Worm (Caenorhabditis elegans) whole organism, late embryonic: Measurements from ENCODE around the gene F02E8.4.

Experiments used
- C38D4.7 ChIP-seq: fragments of 200-800 bp; sonication (Bioruptor generic); optimal IDR thresholded peaks from 2 replicates; lab custom pipeline; 2018; ENCODE audit warnings: mild to moderate bottlenecking, missing genetic modification characterization, moderate library complexity, missing compliant biosample characterization
- K09A11.1 ChIP-seq: sonication (generic microtip); optimal IDR thresholded peaks from 2 replicates; lab custom pipeline; 2017; ENCODE audit warnings: antibody characterized with exemption, mild to moderate bottlenecking, missing genetic modification characterization, missing compliant biosample characterization; ENCODE audit not compliant: insufficient read depth
- T23F11.4 ChIP-seq: fragments of 200-800 bp; sonication (Bioruptor generic); optimal IDR thresholded peaks from 2 replicates; lab custom pipeline; 2018; ENCODE audit warnings: mild to moderate bottlenecking, missing genetic modification characterization, missing compliant biosample characterization
- Y22D7AL.16 ChIP-seq: sonication (generic microtip); optimal IDR thresholded peaks from 2 replicates; lab custom pipeline; 2016; ENCODE audit warnings: missing genetic modification characterization, missing compliant biosample characterization
- ama-1 ChIP-seq: fragments of 150-350 bp; optimal IDR thresholded peaks from 2 replicates; lab custom pipeline; 2014
- ceh-14 ChIP-seq: sonication (generic microtip); optimal IDR thresholded peaks from 2 replicates; lab custom pipeline; 2016; ENCODE audit warnings: missing genotype, missing genetic modification characterization, missing compliant biosample characterization
- ceh-18 ChIP-seq: sonication (generic microtip); optimal IDR thresholded peaks from 2 replicates; lab custom pipeline; 2016; ENCODE audit warnings: missing genetic modification characterization, missing compliant biosample characterization
- ceh-34 ChIP-seq: sonication (generic microtip); optimal IDR thresholded peaks from 2 replicates; lab custom pipeline; 2016; ENCODE audit warnings: mild to moderate bottlenecking, missing genetic modification characterization, missing compliant biosample characterization
- ceh-45 ChIP-seq: fragments of 200-800 bp; sonication (Bioruptor generic); IDR thresholded peaks from 2 replicates; pipeline ENCODE4 v1.3.6; 2022; ENCODE audit warnings: missing genetic modification reagents, missing genetic modification characterization, missing compliant biosample characterization
- ceh-48 ChIP-seq: sonication (generic microtip); optimal IDR thresholded peaks from 2 replicates; lab custom pipeline; 2016; ENCODE audit warnings: missing genetic modification characterization, inconsistent platforms, missing compliant biosample characterization
- ceh-6 ChIP-seq: fragments of 200-800 bp; sonication (Bioruptor generic); optimal IDR thresholded peaks from 2 replicates; lab custom pipeline; 2018; ENCODE audit warnings: mild to moderate bottlenecking, missing genetic modification characterization, missing compliant biosample characterization
- elt-2 ChIP-seq: sonication (generic microtip); optimal IDR thresholded peaks from 2 replicates; lab custom pipeline; 2016; ENCODE audit warnings: missing genetic modification reagents, missing genetic modification characterization, missing compliant biosample characterization
- eyg-1 ChIP-seq: sonication (generic microtip); optimal IDR thresholded peaks from 2 replicates; lab custom pipeline; 2016; ENCODE audit warnings: missing genotype, missing genetic modification characterization, missing compliant biosample characterization
- fkh-6 ChIP-seq: sonication (generic microtip); optimal IDR thresholded peaks from 2 replicates; lab custom pipeline; 2016; ENCODE audit warnings: missing genetic modification characterization, missing compliant biosample characterization
- hlh-8 ChIP-seq: sonication (generic microtip); optimal IDR thresholded peaks from 2 replicates; lab custom pipeline; 2016; ENCODE audit warnings: missing genotype, missing genetic modification characterization, missing compliant biosample characterization
- lim-6 ChIP-seq: sonication (generic microtip); optimal IDR thresholded peaks from 2 replicates; lab custom pipeline; 2016; ENCODE audit warnings: missing genetic modification characterization, missing compliant biosample characterization
- lin-11 ChIP-seq: fragments of 200-800 bp; sonication (Bioruptor generic); optimal IDR thresholded peaks from 2 replicates; lab custom pipeline; 2018; ENCODE audit warnings: mild to moderate bottlenecking, missing genetic modification characterization, missing compliant biosample characterization
- madf-2 ChIP-seq: sonication (generic microtip); optimal IDR thresholded peaks from 2 replicates; lab custom pipeline; 2017; ENCODE audit warnings: missing genetic modification characterization, missing compliant biosample characterization
- nhr-232 ChIP-seq: sonication (generic microtip); optimal IDR thresholded peaks from 2 replicates; lab custom pipeline; 2016; ENCODE audit warnings: missing genetic modification characterization, missing compliant biosample characterization
- npax-4 ChIP-seq: sonication (generic microtip); optimal IDR thresholded peaks from 2 replicates; lab custom pipeline; 2016; ENCODE audit warnings: missing genetic modification characterization, missing compliant biosample characterization
- odd-2 ChIP-seq: sonication (generic microtip); optimal IDR thresholded peaks from 2 replicates; lab custom pipeline; 2017; ENCODE audit warnings: antibody characterized with exemption, mild to moderate bottlenecking, missing genetic modification characterization, missing compliant biosample characterization
- pag-3 ChIP-seq: sonication (generic microtip); optimal IDR thresholded peaks from 2 replicates; lab custom pipeline; 2016; ENCODE audit warnings: missing compliant biosample characterization, missing genetic modification characterization, borderline replicate concordance
- pat-9 ChIP-seq: fragments of 200-800 bp; sonication (Bioruptor generic); optimal IDR thresholded peaks from 2 replicates; lab custom pipeline; 2018; ENCODE audit warnings: mild to moderate bottlenecking, missing genetic modification characterization, moderate library complexity, missing compliant biosample characterization
- pha-2 ChIP-seq: sonication (generic microtip); optimal IDR thresholded peaks from 2 replicates; lab custom pipeline; 2017; ENCODE audit warnings: mild to moderate bottlenecking, missing genetic modification characterization, missing compliant biosample characterization
- ref-2 ChIP-seq: sonication (generic microtip); optimal IDR thresholded peaks from 2 replicates; lab custom pipeline; 2016; ENCODE audit warnings: missing genetic modification characterization, missing compliant biosample characterization
- syd-9 ChIP-seq: sonication (generic microtip); optimal IDR thresholded peaks from 2 replicates; lab custom pipeline; 2016; ENCODE audit warnings: mild to moderate bottlenecking, missing genetic modification characterization, moderate library complexity, missing compliant biosample characterization
- unc-42 ChIP-seq: sonication (generic microtip); optimal IDR thresholded peaks from 2 replicates; lab custom pipeline; 2016; ENCODE audit warnings: missing genotype, missing genetic modification characterization, missing compliant biosample characterization
- unc-55 ChIP-seq: sonication (generic microtip); optimal IDR thresholded peaks from 2 replicates; lab custom pipeline; 2017; ENCODE audit warnings: missing biosample characterization, missing genetic modification reagents, missing genetic modification characterization
- unc-86 ChIP-seq: sonication (generic microtip); optimal IDR thresholded peaks from 2 replicates; lab custom pipeline; 2016; ENCODE audit warnings: missing genetic modification characterization, missing compliant biosample characterization
- zip-5 ChIP-seq: sonication (generic microtip); optimal IDR thresholded peaks from 2 replicates; lab custom pipeline; 2016; ENCODE audit warnings: missing genetic modification characterization, missing compliant biosample characterization
- ztf-16 ChIP-seq: sonication (generic microtip); optimal IDR thresholded peaks from 2 replicates; lab custom pipeline; 2017; ENCODE audit warnings: missing genetic modification characterization, missing compliant biosample characterization

The F02E8.4 gene

ce11 chrX:4453820-4454219, at the start of gene F02E8.4:
Gene F02E8.4 (plus strand): TSS chrX:4454120.
- TF ChIP-seq odd-2 (tag; lab: Kevin White, UChicago): no peak
- no peak for TF ChIP-seq syd-9 (tag; lab: Kevin White, UChicago)
- no peak for TF ChIP-seq ceh-14 (tag; lab: Kevin White, UChicago)
- TF ChIP-seq lin-11 (tag; lab: Kevin White, UChicago): no peak
- no peak for TF ChIP-seq unc-42 (tag; lab: Kevin White, UChicago)
- no peak for TF ChIP-seq Y22D7AL.16 (tag; lab: Kevin White, UChicago)
- no peak for TF ChIP-seq K09A11.1 (tag; lab: Kevin White, UChicago)
- no peak for TF ChIP-seq lim-6 (tag; lab: Kevin White, UChicago)

ce11 chrX:4404717-4405116, 49.2 kb upstream of the F02E8.4 start:
- TF ChIP-seq pha-2 (tag; lab: Kevin White, UChicago) (no peak), nhr-232 (tag; lab: Kevin White, UChicago) (no peak), ref-2 (tag; lab: Kevin White, UChicago) (no peak), ztf-16 (tag; lab: Kevin White, UChicago) (no peak), hlh-8 (tag; lab: Kevin White, UChicago) (no peak), lin-11 (tag; lab: Kevin White, UChicago) (no peak), C38D4.7 (GFP tag; lab: Kevin White, UChicago) (no peak)

ce11 chrX:4408466-4408865, 45.5 kb upstream of the F02E8.4 start:
- no peak for TF ChIP-seq elt-2 (tag; lab: Kevin White, UChicago)

ce11 chrX:4409591-4410279, 44.2 kb upstream of the F02E8.4 start:
- TF ChIP-seq unc-55 (no peak), ref-2 (tag; lab: Kevin White, UChicago) (no peak), T23F11.4 (GFP tag; lab: Kevin White, UChicago) (no peak), pha-2 (tag; lab: Kevin White, UChicago) (no peak), zip-5 (tag; lab: Kevin White, UChicago) (no peak), pat-9 (tag; lab: Kevin White, UChicago) (no peak), pag-3 (tag; lab: Kevin White, UChicago) (no peak), madf-2 (tag; lab: Kevin White, UChicago) (no peak), ceh-48 (tag; lab: Kevin White, UChicago) (no peak), fkh-6 (tag; lab: Kevin White, UChicago) (no peak)
- TF ChIP-seq, all 69 proteins: peak for 0

ce11 chrX:4410280-4410911, 43.5 kb upstream of the F02E8.4 start:
- TF ChIP-seq npax-4 (tag; lab: Kevin White, UChicago): no peak
- TF ChIP-seq unc-86: no peak
- no peak for TF ChIP-seq ceh-18 (tag; lab: Kevin White, UChicago)
- TF ChIP-seq lin-11 (tag; lab: Kevin White, UChicago): no peak
- TF ChIP-seq ceh-45 (GFP tag; lab: Robert Waterston, UW): no peak
- no peak for TF ChIP-seq ceh-34
- no peak for TF ChIP-seq eyg-1 (tag; lab: Kevin White, UChicago)
- no peak for TF ChIP-seq ama-1 (lab: Kevin White, UChicago)
- no peak for TF ChIP-seq T23F11.4 (GFP tag; lab: Kevin White, UChicago)
- no peak for TF ChIP-seq odd-2 (tag; lab: Kevin White, UChicago)
- no peak for TF ChIP-seq nhr-232 (tag; lab: Kevin White, UChicago)
- no peak for TF ChIP-seq ceh-6 (GFP tag; lab: Kevin White, UChicago)
